Worm (Caenorhabditis elegans) whole organism, young adult: ENCODE results near the gene sdz-7.

Experiments
- B0035.1 ChIP-seq: sonication (generic microtip); optimal IDR thresholded peaks from 2 replicates; lab custom pipeline; 2016; ENCODE audit warnings: missing genetic modification characterization, mild to moderate bottlenecking, missing compliant biosample characterization, missing genotype, missing genetic modification reagents
- B0261.1 ChIP-seq: sonication (generic microtip); optimal IDR thresholded peaks from 2 replicates; lab custom pipeline; 2016; ENCODE audit warnings: mild to moderate bottlenecking, missing genetic modification characterization, moderate library complexity, missing compliant biosample characterization
- C17E4.6 ChIP-seq: fragments of 200-800 bp; sonication (Bioruptor generic); IDR thresholded peaks from 2 replicates; pipeline ENCODE4 v1.3.6; 2022; ENCODE audit warnings: missing genetic modification reagents, missing genetic modification characterization, missing compliant biosample characterization
- F10E7.11 ChIP-seq: sonication (generic microtip); optimal IDR thresholded peaks from 2 replicates; lab custom pipeline; 2017; ENCODE audit warnings: mild to moderate bottlenecking, missing genetic modification characterization, moderate library complexity, missing compliant biosample characterization
- F39B2.1 ChIP-seq: fragments of 200-800 bp; sonication (Bioruptor generic); IDR thresholded peaks from 2 replicates; pipeline ENCODE4 v1.3.6; 2022; ENCODE audit warnings: missing genetic modification reagents, missing genetic modification characterization, missing compliant biosample characterization
- F57A8.1 ChIP-seq: fragments of 200-800 bp; sonication (Bioruptor generic); optimal IDR thresholded peaks from 2 replicates; lab custom pipeline; 2018; ENCODE audit warnings: mild to moderate bottlenecking, missing genetic modification characterization, moderate library complexity, missing compliant biosample characterization
- K11D2.4 ChIP-seq: fragments of 200-800 bp; sonication (Bioruptor generic); IDR thresholded peaks from 2 replicates; pipeline ENCODE4 v1.3.6; 2022; ENCODE audit warnings: missing genetic modification reagents, missing genetic modification characterization, missing compliant biosample characterization
- T07F8.4 ChIP-seq: sonication (generic microtip); optimal IDR thresholded peaks from 2 replicates; lab custom pipeline; 2016; ENCODE audit warnings: mild to moderate bottlenecking, missing genetic modification characterization, moderate library complexity, missing compliant biosample characterization
- aptf-2 ChIP-seq: fragments of 200-800 bp; sonication (Bioruptor generic); conservative IDR thresholded peaks from 2 replicates; pipeline ENCODE4 v1.3.6; 2022; ENCODE audit warnings: missing genetic modification reagents, missing genetic modification characterization, missing compliant biosample characterization
- aptf-3 ChIP-seq: fragments of 200-800 bp; sonication (Bioruptor generic); IDR thresholded peaks from 2 replicates; pipeline ENCODE4 v1.3.6; 2022; ENCODE audit warnings: missing genetic modification characterization, missing compliant biosample characterization
- atf-7 ChIP-seq: sonication (generic microtip); optimal IDR thresholded peaks from 2 replicates; lab custom pipeline; 2017; ENCODE audit warnings: mild to moderate bottlenecking, missing genetic modification characterization, missing compliant biosample characterization
- bed-2 ChIP-seq: fragments of 200-800 bp; sonication (Bioruptor generic); IDR thresholded peaks from 2 replicates; pipeline ENCODE4 v1.3.6; 2022; ENCODE audit warnings: missing genetic modification reagents, missing genetic modification characterization, missing compliant biosample characterization
- cebp-1 ChIP-seq, 2 experiments: fragments of 200-800 bp in 1 of 2; sonication (Bioruptor generic) in 1 of 2; sonication (generic microtip) in 1 of 2; IDR thresholded peaks in 1 of 2; optimal IDR thresholded peaks in 1 of 2; 2 replicates each; pipeline versions ENCODE4 v1.3.6 to Lab custom; 2017 to 2022; ENCODE audit warnings: missing compliant biosample characterization in 2 of 2, missing genetic modification characterization in 2 of 2, mild to moderate bottlenecking in 1 of 2, missing genetic modification reagents in 1 of 2, moderate library complexity in 1 of 2
- dox-1 ChIP-seq: fragments of 200-800 bp; sonication (Bioruptor generic); IDR thresholded peaks from 2 replicates; pipeline ENCODE4 v1.3.6; 2022; ENCODE audit warnings: missing genetic modification reagents, missing genetic modification characterization, missing compliant biosample characterization
- dpl-1 ChIP-seq: fragments of 150-350 bp; optimal IDR thresholded peaks from 2 replicates; lab custom pipeline; 2014; ENCODE audit warnings: missing biosample characterization, missing genetic modification reagents, missing genetic modification characterization
- egrh-3 ChIP-seq: fragments of 200-800 bp; sonication (Bioruptor generic); IDR thresholded peaks from 2 replicates; pipeline ENCODE4 v1.3.6; 2022; ENCODE audit warnings: missing genetic modification reagents, missing genetic modification characterization, missing compliant biosample characterization
- hlh-12 ChIP-seq: sonication (generic microtip); optimal IDR thresholded peaks from 2 replicates; lab custom pipeline; 2016; ENCODE audit warnings: missing genetic modification characterization, missing compliant biosample characterization
- hlh-26 ChIP-seq: fragments of 200-800 bp; sonication (Bioruptor generic); conservative IDR thresholded peaks from 2 replicates; pipeline ENCODE4 v1.3.6; 2022; ENCODE audit warnings: missing genetic modification reagents, missing genetic modification characterization, missing compliant biosample characterization
- hmg-1.2 ChIP-seq: fragments of 200-800 bp; sonication (Bioruptor generic); IDR thresholded peaks from 2 replicates; pipeline ENCODE4 v1.3.6; 2022; ENCODE audit warnings: missing genetic modification reagents, missing genetic modification characterization, missing compliant biosample characterization
- hmg-20 ChIP-seq: fragments of 200-800 bp; sonication (Bioruptor generic); IDR thresholded peaks from 2 replicates; pipeline ENCODE4 v1.3.6; 2022; ENCODE audit warnings: missing genetic modification reagents, missing genetic modification characterization, missing compliant biosample characterization
- hrde-1 ChIP-seq: sonication (generic microtip); optimal IDR thresholded peaks from 2 replicates; lab custom pipeline; 2016; ENCODE audit warnings: missing genetic modification characterization, mild to moderate bottlenecking, missing compliant biosample characterization, moderate library complexity, missing genotype, missing genetic modification reagents, borderline replicate concordance
- lin-35 ChIP-seq, 3 experiments: fragments of 150-350 bp in 2 of 3; sonication (generic microtip) in 1 of 3; optimal IDR thresholded peaks; 2 replicates each; lab custom pipeline; 2014 to 2018; ENCODE audit warnings: missing biosample characterization in 3 of 3, missing genetic modification characterization in 3 of 3, missing genetic modification reagents in 3 of 3
- lir-1 ChIP-seq: fragments of 200-800 bp; sonication (Bioruptor generic); conservative IDR thresholded peaks from 2 replicates; pipeline ENCODE4 v1.3.6; 2022; ENCODE audit warnings: missing genetic modification reagents, missing genetic modification characterization, missing compliant biosample characterization
- madf-10 ChIP-seq: sonication (generic microtip); optimal IDR thresholded peaks from 2 replicates; lab custom pipeline; 2016; ENCODE audit warnings: mild to moderate bottlenecking, missing genetic modification characterization, missing compliant biosample characterization
- madf-6 ChIP-seq: fragments of 200-800 bp; sonication (Bioruptor generic); IDR thresholded peaks from 2 replicates; pipeline ENCODE4 v1.3.6; 2022; ENCODE audit warnings: missing genetic modification reagents, missing genetic modification characterization, missing compliant biosample characterization
- mcd-1 ChIP-seq: fragments of 200-800 bp; sonication (Bioruptor generic); IDR thresholded peaks from 2 replicates; pipeline ENCODE4 v1.3.6; 2022; ENCODE audit warnings: missing genetic modification reagents, missing genetic modification characterization, missing compliant biosample characterization
- mes-4 ChIP-seq: sonication (generic microtip); optimal IDR thresholded peaks from 2 replicates; lab custom pipeline; 2016; ENCODE audit warnings: missing genotype, missing genetic modification characterization, missing compliant biosample characterization
- nfya-1 ChIP-seq: sonication (generic microtip); optimal IDR thresholded peaks from 2 replicates; lab custom pipeline; 2017; ENCODE audit warnings: antibody characterized with exemption, missing compliant biosample characterization, missing genetic modification characterization, borderline replicate concordance; ENCODE audit not compliant: insufficient read depth
- nfyb-1 ChIP-seq: fragments of 200-800 bp; sonication (Bioruptor generic); IDR thresholded peaks from 2 replicates; pipeline ENCODE4 v1.3.6; 2022; ENCODE audit warnings: missing genetic modification reagents, missing genetic modification characterization, missing compliant biosample characterization
- nhr-179 ChIP-seq: sonication (generic microtip); optimal IDR thresholded peaks from 2 replicates; lab custom pipeline; 2016; ENCODE audit warnings: mild to moderate bottlenecking, missing genetic modification characterization, missing compliant biosample characterization
- nhr-80 ChIP-seq: sonication (generic microtip); optimal IDR thresholded peaks from 2 replicates; lab custom pipeline; 2016; ENCODE audit warnings: missing genetic modification characterization, missing compliant biosample characterization
- pbrm-1 ChIP-seq: fragments of 200-800 bp; sonication (Bioruptor generic); IDR thresholded peaks from 2 replicates; pipeline ENCODE4 v1.3.6; 2022; ENCODE audit warnings: missing genetic modification reagents, missing genetic modification characterization, missing compliant biosample characterization
- pha-4 ChIP-seq: fragments of 150-350 bp; sonication (generic microtip); optimal IDR thresholded peaks from 2 replicates; lab custom pipeline; 2014; ENCODE audit warnings: missing biosample characterization, missing genetic modification reagents, missing genetic modification characterization
- rec-8 ChIP-seq, 2 experiments: sonication (generic microtip); optimal IDR thresholded peaks; 2 replicates each; lab custom pipeline; 2016; ENCODE audit warnings: mild to moderate bottlenecking in 2 of 2, missing genetic modification characterization in 2 of 2, missing genetic modification reagents in 2 of 2, missing genotype in 2 of 2, missing biosample characterization in 1 of 2, missing compliant biosample characterization in 1 of 2, moderate library complexity in 1 of 2
- snpc-1.3 ChIP-seq: sonication (generic microtip); optimal IDR thresholded peaks from 2 replicates; lab custom pipeline; 2017; ENCODE audit warnings: missing genetic modification characterization, mild to moderate bottlenecking, missing compliant biosample characterization, antibody characterized with exemption, moderate library complexity, missing genotype, missing genetic modification reagents; ENCODE audit not compliant: insufficient read depth
- snpc-3.4 ChIP-seq: sonication (generic microtip); optimal IDR thresholded peaks from 2 replicates; lab custom pipeline; 2017; ENCODE audit warnings: missing genetic modification characterization, mild to moderate bottlenecking, missing compliant biosample characterization, antibody characterized with exemption, moderate library complexity, missing genotype, missing genetic modification reagents
- snpc-4 ChIP-seq, 5 experiments: fragments of 150-350 bp in 1 of 5; sonication (generic microtip) in 4 of 5; optimal IDR thresholded peaks; 2 replicates each; lab custom pipeline; 2014 to 2018; ENCODE audit warnings: missing genetic modification characterization in 5 of 5, missing biosample characterization in 3 of 5, antibody characterized with exemption in 2 of 5, mild to moderate bottlenecking in 2 of 5, missing compliant biosample characterization in 2 of 5, missing genotype in 2 of 5, moderate library complexity in 2 of 5, missing genetic modification reagents in 1 of 5
- somi-1 ChIP-seq: fragments of 200-800 bp; sonication (Bioruptor generic); optimal IDR thresholded peaks from 2 replicates; lab custom pipeline; 2018; ENCODE audit warnings: mild to moderate bottlenecking, missing genetic modification characterization, missing compliant biosample characterization
- sptf-2 ChIP-seq: fragments of 200-800 bp; sonication (Bioruptor generic); optimal IDR thresholded peaks from 2 replicates; lab custom pipeline; 2018; ENCODE audit warnings: mild to moderate bottlenecking, missing genetic modification characterization, missing compliant biosample characterization
- unc-130 ChIP-seq: sonication (generic microtip); optimal IDR thresholded peaks from 2 replicates; lab custom pipeline; 2016; ENCODE audit warnings: missing genetic modification reagents, missing genetic modification characterization, missing compliant biosample characterization
- unc-62 ChIP-seq: fragments of 150-350 bp; optimal IDR thresholded peaks from 2 replicates; lab custom pipeline; 2014; ENCODE audit warnings: missing biosample characterization, missing genetic modification reagents, missing genetic modification characterization
- zim-3 ChIP-seq: sonication (generic microtip); optimal IDR thresholded peaks from 2 replicates; lab custom pipeline; 2017; ENCODE audit warnings: mild to moderate bottlenecking, missing genetic modification characterization, moderate library complexity, missing compliant biosample characterization
- ztf-22 ChIP-seq: fragments of 200-800 bp; sonication (Bioruptor generic); optimal IDR thresholded peaks from 2 replicates; lab custom pipeline; 2018; ENCODE audit warnings: mild to moderate bottlenecking, missing genetic modification characterization, moderate library complexity, missing compliant biosample characterization
- ztf-26 ChIP-seq: sonication (generic microtip); optimal IDR thresholded peaks from 2 replicates; lab custom pipeline; 2017; ENCODE audit warnings: missing genetic modification characterization, missing compliant biosample characterization

sdz-7 gene

DNA sequence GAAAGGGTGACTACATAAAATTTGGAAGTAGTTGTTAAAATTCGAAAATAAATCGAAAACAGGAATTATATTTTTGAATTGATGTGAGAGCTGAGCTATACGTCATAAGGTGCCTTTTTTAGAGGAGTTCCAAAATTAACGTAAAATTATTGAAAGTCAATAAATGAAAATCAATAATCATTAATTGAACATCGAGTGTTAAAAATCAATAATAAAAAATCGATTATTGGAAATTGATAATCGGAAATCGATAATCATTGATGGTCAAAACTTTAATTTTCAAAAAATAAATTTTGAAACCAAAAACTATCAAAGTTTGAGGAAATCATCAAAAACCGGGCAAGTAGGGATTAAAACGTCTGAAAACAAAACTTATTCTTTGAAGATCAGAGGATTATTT, 35.9 kb upstream of the sdz-7 start:
- TF ChIP-seq egrh-3 (GFP tag; lab: Robert Waterston, UW) (no peak), aptf-2 (no peak), nfya-1 (tag; lab: Kevin White, UChicago) (no peak), unc-62 (no peak), bed-2 (GFP tag; lab: Robert Waterston, UW) (no peak), hlh-12 (tag; lab: Kevin White, UChicago) (no peak), hlh-26 (no peak), madf-6 (GFP tag; lab: Robert Waterston, UW) (no peak), dpl-1 (GFP tag; lab: Kevin White, UChicago) (no peak), nfyb-1 (GFP tag; lab: Robert Waterston, UW) (no peak), C17E4.6 (GFP tag; lab: Robert Waterston, UW) (no peak), B0261.1 (tag; lab: Kevin White, UChicago) (no peak), nhr-179 (tag; lab: Kevin White, UChicago) (no peak), B0035.1 (tag; lab: Kevin White, UChicago) (no peak), ztf-26 (tag; lab: Kevin White, UChicago) (no peak), hmg-20 (GFP tag; lab: Robert Waterston, UW) (no peak), somi-1 (GFP tag; lab: Kevin White, UChicago) (no peak), ztf-22 (GFP tag; lab: Kevin White, UChicago) (no peak), F10E7.11 (tag; lab: Kevin White, UChicago) (no peak)

DNA sequence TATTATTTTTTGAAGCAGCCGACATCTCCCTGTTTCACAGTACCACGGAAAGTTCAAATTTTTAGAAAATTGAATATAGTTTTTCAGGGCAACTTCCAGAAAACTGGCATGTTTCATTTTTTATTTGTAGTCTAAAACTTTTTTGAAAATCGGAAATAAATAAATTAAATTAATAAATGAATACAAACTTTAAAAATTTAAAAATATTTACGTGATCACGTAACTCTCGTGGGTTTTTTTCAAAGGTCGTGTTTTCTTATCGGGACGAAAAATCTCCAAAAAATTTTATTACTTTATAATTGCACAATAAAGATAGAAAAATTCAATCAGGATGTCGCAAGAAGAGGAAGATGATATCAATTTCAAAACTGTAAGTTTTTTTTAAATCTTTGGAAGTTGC, 33.9 kb upstream of the sdz-7 start, which contains the start of gene F53C3.1:
Gene F53C3.1 (plus strand): TSS at position 301 of the 400 bp plus-strand sequence.
- no peak for TF ChIP-seq lir-1 (GFP tag; lab: Robert Waterston, UW)
- TF ChIP-seq rec-8 (tag; optimal IDR thresholded peaks at IDR 0.05; lab: Kevin White, UChicago) = no peak
- no peak for TF ChIP-seq K11D2.4 (GFP tag; lab: Robert Waterston, UW)
- no peak for TF ChIP-seq cebp-1 (GFP tag; IDR thresholded peaks at IDR 0.05; lab: Robert Waterston, UW)
- TF ChIP-seq cebp-1 (tag; optimal IDR thresholded peaks at IDR 0.05; lab: Kevin White, UChicago) = no peak
- TF ChIP-seq C17E4.6 (GFP tag; lab: Robert Waterston, UW) = no peak
- TF ChIP-seq snpc-1.3 (tag; lab: Kevin White, UChicago) = no peak

- TF ChIP-seq madf-10 (tag; lab: Kevin White, UChicago) = no peak
- TF ChIP-seq F57A8.1 = no peak
- no peak for TF ChIP-seq unc-62
- no peak for TF ChIP-seq unc-130 (GFP tag; lab: Kevin White, UChicago)
- no peak for TF ChIP-seq nfya-1 (tag; lab: Kevin White, UChicago)
- TF ChIP-seq atf-7 = no peak
- no peak for TF ChIP-seq mes-4 (tag; lab: Kevin White, UChicago)
- TF ChIP-seq dox-1 = peak; percentile 45; the same call in 1 of the 2 replicates
- peak; percentile 43; the same call in 1 of the 2 replicates for TF ChIP-seq hmg-1.2 (GFP tag; lab: Robert Waterston, UW)
- TF ChIP-seq aptf-3 = no peak
- no peak for TF ChIP-seq snpc-4 (GFP tag; optimal IDR thresholded peaks at IDR 0.05; lab: Kevin White, UChicago)
- TF ChIP-seq snpc-4 (tag; optimal IDR thresholded peaks at IDR 0.05; lab: Kevin White, UChicago) = no peak
- TF ChIP-seq sptf-2 = no peak
- TF ChIP-seq pha-4 (tag; lab: Kevin White, UChicago) = peak; percentile 52
- TF ChIP-seq lin-35 (GFP tag; optimal IDR thresholded peaks at IDR 0.05; lab: Kevin White, UChicago) = no peak
- no peak for TF ChIP-seq T07F8.4 (tag; lab: Kevin White, UChicago)
- TF ChIP-seq mcd-1 (GFP tag; lab: Robert Waterston, UW) = no peak
- no peak for TF ChIP-seq F39B2.1 (GFP tag; lab: Robert Waterston, UW)
- no peak for TF ChIP-seq snpc-3.4 (tag; lab: Kevin White, UChicago)
- no peak for TF ChIP-seq pbrm-1 (GFP tag; lab: Robert Waterston, UW)
- TF ChIP-seq nhr-179 (tag; lab: Kevin White, UChicago) = no peak
- no peak for TF ChIP-seq hrde-1 (tag; lab: Kevin White, UChicago)
- peak; percentile 87 for TF ChIP-seq nhr-80
- TF ChIP-seq zim-3 (tag; lab: Kevin White, UChicago) = no peak
- TF ChIP-seq snpc-1.3 (tag; lab: Kevin White, UChicago) = no peak
These were observed 33.5 kb upstream of the sdz-7 start for ce11 chrII:3911284-3911683.
